Worm (Caenorhabditis elegans) whole organism, young adult: ENCODE data around the gene C05E11.6.

Experiments used
- B0336.3 ChIP-seq: fragments of 200-800 bp; sonication (Bioruptor generic); IDR thresholded peaks from 2 replicates; pipeline ENCODE4 v1.3.6; 2022; ENCODE audit warnings: missing genetic modification characterization, missing compliant biosample characterization
- C06A6.2 ChIP-seq: fragments of 200-800 bp; sonication (Bioruptor generic); conservative IDR thresholded peaks from 2 replicates; pipeline ENCODE4 v1.3.6; 2022; ENCODE audit warnings: missing genetic modification characterization, missing compliant biosample characterization
- D2030.7 ChIP-seq: fragments of 200-800 bp; sonication (Bioruptor generic); IDR thresholded peaks from 2 replicates; pipeline ENCODE4 v1.3.6; 2022; ENCODE audit warnings: missing genetic modification reagents, missing genetic modification characterization, missing compliant biosample characterization
- F10E7.11 ChIP-seq: sonication (generic microtip); optimal IDR thresholded peaks from 2 replicates; lab custom pipeline; 2017; ENCODE audit warnings: mild to moderate bottlenecking, missing genetic modification characterization, moderate library complexity, missing compliant biosample characterization
- K11D2.4 ChIP-seq: fragments of 200-800 bp; sonication (Bioruptor generic); IDR thresholded peaks from 2 replicates; pipeline ENCODE4 v1.3.6; 2022; ENCODE audit warnings: missing genetic modification reagents, missing genetic modification characterization, missing compliant biosample characterization
- Y53G8AR.9 ChIP-seq: fragments of 200-800 bp; sonication (Bioruptor generic); conservative IDR thresholded peaks from 2 replicates; pipeline ENCODE4 v1.3.6; 2022; ENCODE audit warnings: missing genetic modification reagents, missing genetic modification characterization, missing compliant biosample characterization
- attf-5 ChIP-seq: fragments of 200-800 bp; sonication (Bioruptor generic); optimal IDR thresholded peaks from 2 replicates; lab custom pipeline; 2018; ENCODE audit warnings: mild to moderate bottlenecking, missing genetic modification characterization, missing compliant biosample characterization
- bed-1 ChIP-seq: fragments of 200-800 bp; sonication (Bioruptor generic); IDR thresholded peaks from 2 replicates; pipeline ENCODE4 v1.3.6; 2022; ENCODE audit warnings: missing genetic modification reagents, missing genetic modification characterization, missing compliant biosample characterization
- bed-2 ChIP-seq: fragments of 200-800 bp; sonication (Bioruptor generic); IDR thresholded peaks from 2 replicates; pipeline ENCODE4 v1.3.6; 2022; ENCODE audit warnings: missing genetic modification reagents, missing genetic modification characterization, missing compliant biosample characterization
- cebp-1 ChIP-seq, 2 experiments: fragments of 200-800 bp in 1 of 2; sonication (Bioruptor generic) in 1 of 2; sonication (generic microtip) in 1 of 2; IDR thresholded peaks in 1 of 2; optimal IDR thresholded peaks in 1 of 2; 2 replicates each; pipeline versions ENCODE4 v1.3.6 to Lab custom; 2017 to 2022; ENCODE audit warnings: missing compliant biosample characterization in 2 of 2, missing genetic modification characterization in 2 of 2, mild to moderate bottlenecking in 1 of 2, missing genetic modification reagents in 1 of 2, moderate library complexity in 1 of 2
- ceh-27 ChIP-seq: fragments of 200-800 bp; sonication (Bioruptor generic); optimal IDR thresholded peaks from 2 replicates; lab custom pipeline; 2018; ENCODE audit warnings: mild to moderate bottlenecking, missing genetic modification characterization, moderate library complexity, missing compliant biosample characterization
- die-1 ChIP-seq: sonication (generic microtip); optimal IDR thresholded peaks from 2 replicates; lab custom pipeline; 2016; ENCODE audit warnings: missing genotype, mild to moderate bottlenecking, missing genetic modification characterization, missing compliant biosample characterization
- dpl-1 ChIP-seq: fragments of 150-350 bp; optimal IDR thresholded peaks from 2 replicates; lab custom pipeline; 2014; ENCODE audit warnings: missing biosample characterization, missing genetic modification reagents, missing genetic modification characterization
- egl-44 ChIP-seq: fragments of 200-800 bp; sonication (Bioruptor generic); IDR thresholded peaks from 2 replicates; pipeline ENCODE4 v1.3.6; 2022; ENCODE audit warnings: missing genetic modification reagents, missing genetic modification characterization, missing compliant biosample characterization
- ekl-4 ChIP-seq: fragments of 200-800 bp; sonication (Bioruptor generic); IDR thresholded peaks from 2 replicates; pipeline ENCODE4 v1.3.6; 2022; ENCODE audit warnings: missing genetic modification reagents, missing genetic modification characterization, missing compliant biosample characterization
- gei-17 ChIP-seq: fragments of 200-800 bp; sonication (Bioruptor generic); optimal IDR thresholded peaks from 2 replicates; lab custom pipeline; 2018; ENCODE audit warnings: mild to moderate bottlenecking, missing genetic modification characterization, missing compliant biosample characterization
- hlh-26 ChIP-seq: fragments of 200-800 bp; sonication (Bioruptor generic); conservative IDR thresholded peaks from 2 replicates; pipeline ENCODE4 v1.3.6; 2022; ENCODE audit warnings: missing genetic modification reagents, missing genetic modification characterization, missing compliant biosample characterization
- hmg-1.2 ChIP-seq: fragments of 200-800 bp; sonication (Bioruptor generic); IDR thresholded peaks from 2 replicates; pipeline ENCODE4 v1.3.6; 2022; ENCODE audit warnings: missing genetic modification reagents, missing genetic modification characterization, missing compliant biosample characterization
- hsf-1 ChIP-seq: fragments of 200-800 bp; sonication (Bioruptor generic); IDR thresholded peaks from 2 replicates; pipeline ENCODE4 v1.3.6; 2022; ENCODE audit warnings: missing genetic modification reagents, missing genetic modification characterization, missing compliant biosample characterization
- let-607 ChIP-seq, 2 experiments: fragments of 200-800 bp in 1 of 2; sonication (Bioruptor generic) in 1 of 2; sonication (generic microtip) in 1 of 2; optimal IDR thresholded peaks; 2 replicates each; lab custom pipeline; 2016 to 2018; ENCODE audit warnings: mild to moderate bottlenecking in 2 of 2, missing compliant biosample characterization in 2 of 2, missing genetic modification characterization in 2 of 2, moderate library complexity in 2 of 2, missing genotype in 1 of 2
- lin-26 ChIP-seq: fragments of 200-800 bp; sonication (Bioruptor generic); IDR thresholded peaks from 2 replicates; pipeline ENCODE4 v1.3.6; 2022; ENCODE audit warnings: missing genetic modification reagents, missing genetic modification characterization, missing compliant biosample characterization
- lin-40 ChIP-seq: sonication (generic microtip); optimal IDR thresholded peaks from 2 replicates; lab custom pipeline; 2016; ENCODE audit warnings: missing genetic modification characterization, mild to moderate bottlenecking, missing compliant biosample characterization, missing genotype, missing genetic modification reagents
- lin-54 ChIP-seq: fragments of 200-800 bp; sonication (Bioruptor generic); optimal IDR thresholded peaks from 2 replicates; lab custom pipeline; 2018; ENCODE audit warnings: mild to moderate bottlenecking, missing genetic modification characterization, missing compliant biosample characterization
- lir-1 ChIP-seq: fragments of 200-800 bp; sonication (Bioruptor generic); conservative IDR thresholded peaks from 2 replicates; pipeline ENCODE4 v1.3.6; 2022; ENCODE audit warnings: missing genetic modification reagents, missing genetic modification characterization, missing compliant biosample characterization
- madf-6 ChIP-seq: fragments of 200-800 bp; sonication (Bioruptor generic); IDR thresholded peaks from 2 replicates; pipeline ENCODE4 v1.3.6; 2022; ENCODE audit warnings: missing genetic modification reagents, missing genetic modification characterization, missing compliant biosample characterization
- mcd-1 ChIP-seq: fragments of 200-800 bp; sonication (Bioruptor generic); IDR thresholded peaks from 2 replicates; pipeline ENCODE4 v1.3.6; 2022; ENCODE audit warnings: missing genetic modification reagents, missing genetic modification characterization, missing compliant biosample characterization
- mel-28 ChIP-seq: sonication (generic microtip); optimal IDR thresholded peaks from 2 replicates; lab custom pipeline; 2016; ENCODE audit warnings: borderline replicate concordance, mild to moderate bottlenecking, missing genetic modification characterization, missing compliant biosample characterization
- nfya-1 ChIP-seq: sonication (generic microtip); optimal IDR thresholded peaks from 2 replicates; lab custom pipeline; 2017; ENCODE audit warnings: antibody characterized with exemption, missing compliant biosample characterization, missing genetic modification characterization, borderline replicate concordance; ENCODE audit not compliant: insufficient read depth
- nhr-120 ChIP-seq: fragments of 200-800 bp; sonication (Bioruptor generic); IDR thresholded peaks from 2 replicates; pipeline ENCODE4 v1.3.6; 2022; ENCODE audit warnings: missing genetic modification characterization, missing compliant biosample characterization
- nhr-27 ChIP-seq: fragments of 200-800 bp; sonication (Bioruptor generic); optimal IDR thresholded peaks from 2 replicates; lab custom pipeline; 2018; ENCODE audit warnings: mild to moderate bottlenecking, missing genetic modification characterization, moderate library complexity, missing compliant biosample characterization
- nhr-80 ChIP-seq: sonication (generic microtip); optimal IDR thresholded peaks from 2 replicates; lab custom pipeline; 2016; ENCODE audit warnings: missing genetic modification characterization, missing compliant biosample characterization
- rcor-1 ChIP-seq: fragments of 200-800 bp; sonication (Bioruptor generic); IDR thresholded peaks from 2 replicates; pipeline ENCODE4 v1.3.6; 2022; ENCODE audit warnings: missing genetic modification reagents, missing genetic modification characterization, missing compliant biosample characterization
- rpc-1 ChIP-seq, 2 experiments: fragments of 150-350 bp in 1 of 2; sonication (generic microtip) in 1 of 2; optimal IDR thresholded peaks; 2 replicates each; lab custom pipeline; 2014 to 2018; ENCODE audit warnings: missing biosample characterization in 1 of 2, missing genetic modification characterization in 1 of 2, missing genetic modification reagents in 1 of 2, missing genotype in 1 of 2
- snpc-1.3 ChIP-seq: sonication (generic microtip); optimal IDR thresholded peaks from 2 replicates; lab custom pipeline; 2017; ENCODE audit warnings: missing genetic modification characterization, mild to moderate bottlenecking, missing compliant biosample characterization, antibody characterized with exemption, moderate library complexity, missing genotype, missing genetic modification reagents; ENCODE audit not compliant: insufficient read depth
- somi-1 ChIP-seq: fragments of 200-800 bp; sonication (Bioruptor generic); optimal IDR thresholded peaks from 2 replicates; lab custom pipeline; 2018; ENCODE audit warnings: mild to moderate bottlenecking, missing genetic modification characterization, missing compliant biosample characterization
- sptf-2 ChIP-seq: fragments of 200-800 bp; sonication (Bioruptor generic); optimal IDR thresholded peaks from 2 replicates; lab custom pipeline; 2018; ENCODE audit warnings: mild to moderate bottlenecking, missing genetic modification characterization, missing compliant biosample characterization
- tbp1 ChIP-seq: fragments of 200-800 bp; sonication (Bioruptor generic); optimal IDR thresholded peaks from 2 replicates; lab custom pipeline; 2018; ENCODE audit warnings: mild to moderate bottlenecking, missing genetic modification characterization, missing compliant biosample characterization
- tlf-1 ChIP-seq: fragments of 200-800 bp; sonication (Bioruptor generic); optimal IDR thresholded peaks from 2 replicates; lab custom pipeline; 2018; ENCODE audit warnings: mild to moderate bottlenecking, missing genetic modification characterization, missing compliant biosample characterization
- zfh-2 ChIP-seq: fragments of 200-800 bp; sonication (Bioruptor generic); conservative IDR thresholded peaks from 2 replicates; pipeline ENCODE4 v1.3.6; 2022; ENCODE audit warnings: missing genetic modification reagents, missing genetic modification characterization, missing compliant biosample characterization

The C05E11.6 gene

DNA sequence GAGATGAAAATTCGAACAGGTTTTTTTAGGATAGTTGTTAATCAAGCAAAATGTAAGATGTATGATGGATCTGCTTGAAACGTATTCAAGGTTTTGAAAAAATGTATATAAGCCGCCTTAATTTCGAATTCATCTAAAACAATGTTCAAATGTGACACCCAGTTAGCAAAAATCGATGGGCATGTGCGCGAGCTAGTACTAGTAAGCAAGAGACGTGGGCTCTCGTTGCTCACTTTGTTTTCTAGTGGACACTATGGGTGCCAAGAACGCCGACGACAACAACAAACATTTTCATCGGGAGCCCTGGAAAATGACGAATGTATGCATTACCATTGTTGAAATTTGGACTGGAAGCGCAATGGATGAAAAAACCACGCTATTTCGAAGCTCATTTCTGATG lies 40.8 kb upstream of the C05E11.6 start (continued):
- no peak for TF ChIP-seq ekl-4 (GFP tag; lab: Robert Waterston, UW)

- no peak for TF ChIP-seq F10E7.11 (tag; lab: Kevin White, UChicago)
- 0 out of 2 replicates have a peak, but pooled peaks have one; percentile 31 for TF ChIP-seq madf-6 (GFP tag; lab: Robert Waterston, UW)
- TF ChIP-seq hmg-1.2: peak; percentile 83
- TF ChIP-seq cebp-1 (GFP tag; IDR thresholded peaks at IDR 0.05; lab: Robert Waterston, UW): peak; percentile 89
- peak; percentile 95 for TF ChIP-seq cebp-1 (tag; optimal IDR thresholded peaks at IDR 0.05; lab: Kevin White, UChicago)
These were observed 39.8 kb upstream of the C05E11.6 start, which contains the start of gene C07A12.7 for ce11 chrX:4521837-4522816. Gene C07A12.7 (minus strand): TSS chrX:4522144.

DNA sequence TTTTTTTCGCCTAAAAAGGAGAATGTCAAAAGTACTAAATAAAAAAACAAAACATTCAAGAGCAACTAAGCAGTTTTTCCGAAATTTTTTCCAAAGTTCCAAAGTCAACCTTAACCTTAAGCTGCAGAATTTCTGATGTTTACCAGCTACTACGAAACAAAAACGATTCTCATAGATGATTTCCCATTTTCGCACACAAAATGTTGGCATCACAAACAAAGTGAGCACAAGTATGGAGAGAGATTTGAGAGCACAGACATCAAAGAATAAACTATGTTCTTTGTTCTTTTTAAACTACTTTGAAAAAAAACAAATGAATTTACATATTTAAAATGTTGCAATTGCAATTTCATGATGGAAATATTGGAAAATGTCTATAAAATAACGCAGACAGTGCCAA lies 38.6 kb upstream of the C05E11.6 start:
- TF ChIP-seq lin-54 (no peak), hmg-1.2 (no peak), Y53G8AR.9 (GFP tag; lab: Robert Waterston, UW) (no peak), somi-1 (GFP tag; lab: Kevin White, UChicago) (no peak), lin-40 (no peak), die-1 (tag; lab: Kevin White, UChicago) (no peak), dpl-1 (GFP tag; lab: Kevin White, UChicago) (no peak), K11D2.4 (GFP tag; lab: Robert Waterston, UW) (no peak), snpc-1.3 (tag; lab: Kevin White, UChicago) (no peak), nfya-1 (tag; lab: Kevin White, UChicago) (no peak), hlh-26 (no peak), mel-28 (tag; lab: Kevin White, UChicago) (no peak), nhr-120 (GFP tag; lab: Robert Waterston, UW) (no peak)

ce11 chrX:4523887-4524350 lies 38.0 kb upstream of the C05E11.6 start, which contains the start of gene pdi-2:
Gene pdi-2 (plus strand): TSS chrX:4524155.
- TF ChIP-seq madf-6 (GFP tag; lab: Robert Waterston, UW) (no peak), D2030.7 (GFP tag; lab: Robert Waterston, UW) (0 out of 2 replicates have a peak, but pooled peaks have one; percentile 18), tlf-1 (GFP tag; lab: Kevin White, UChicago) (peak; percentile 25), somi-1 (GFP tag; lab: Kevin White, UChicago) (peak; percentile 75), nhr-27 (tag; lab: Kevin White, UChicago) (peak; percentile 16), let-607 (tag; optimal IDR thresholded peaks at IDR 0.05; lab: Kevin White, UChicago) (peak; percentile 96 to 98), mcd-1 (GFP tag; lab: Robert Waterston, UW) (peak; percentile 70), egl-44 (GFP tag; lab: Robert Waterston, UW) (peak; percentile 53; the same call in 1 of the 2 replicates), C06A6.2 (0 out of 2 replicates have a peak, but pooled peaks have one; percentile 32), rcor-1 (GFP tag; lab: Robert Waterston, UW) (peak; percentile 57), bed-1 (GFP tag; lab: Robert Waterston, UW) (no peak), zfh-2 (GFP tag; lab: Robert Waterston, UW) (peak; percentile 99), ceh-27 (GFP tag; lab: Kevin White, UChicago) (peak; percentile 86), ekl-4 (GFP tag; lab: Robert Waterston, UW) (peak; percentile 59), rpc-1 (optimal IDR thresholded peaks at IDR 0.05; lab: Kevin White, UChicago) (no peak), rpc-1 (tag; optimal IDR thresholded peaks at IDR 0.05; lab: Kevin White, UChicago) (no peak), lir-1 (no peak), attf-5 (GFP tag; lab: Kevin White, UChicago) (peak; percentile 64), gei-17 (peak; percentile 41), bed-2 (GFP tag; lab: Robert Waterston, UW) (peak; percentile 12; the same call in 1 of the 2 replicates), tbp1 (GFP tag; lab: Kevin White, UChicago) (peak; percentile 24), nhr-80 (tag; lab: Kevin White, UChicago) (peak; percentile 54), hsf-1 (no peak), B0336.3 (GFP tag; lab: Robert Waterston, UW) (peak; percentile 44; the same call in 1 of the 2 replicates), sptf-2 (GFP tag; lab: Kevin White, UChicago) (no peak), lin-26 (0 out of 2 replicates have a peak, but pooled peaks have one; percentile 19)
